Worm (Caenorhabditis elegans) whole organism, L4 larva: ENCODE measurements around the gene thn-4.

ENCODE experiments used
- R02D3.7 ChIP-seq: fragments of 150-350 bp; sonication (generic microtip); optimal IDR thresholded peaks from 3 replicates; lab custom pipeline; 2014; ENCODE audit warnings: missing biosample characterization, missing genetic modification characterization
- gei-8 ChIP-seq: fragments of 200-800 bp; sonication (Bioruptor generic); optimal IDR thresholded peaks from 2 replicates; lab custom pipeline; 2018; ENCODE audit warnings: mild to moderate bottlenecking, missing genetic modification characterization, missing compliant biosample characterization
- lin-13 ChIP-seq: fragments of 150-350 bp; optimal IDR thresholded peaks from 2 replicates; lab custom pipeline; 2014; ENCODE audit warnings: missing biosample characterization, missing genetic modification reagents, missing genetic modification characterization
- nhr-237 ChIP-seq: sonication (generic microtip); optimal IDR thresholded peaks from 2 replicates; lab custom pipeline; 2017; ENCODE audit warnings: missing biosample characterization, missing genetic modification characterization
- pqm-1 ChIP-seq: sonication (generic microtip); optimal IDR thresholded peaks from 2 replicates; lab custom pipeline; 2017; ENCODE audit warnings: missing biosample characterization, missing genetic modification characterization
- zag-1 ChIP-seq: fragments of 150-350 bp; optimal IDR thresholded peaks from 2 replicates; lab custom pipeline; 2014; ENCODE audit warnings: missing biosample characterization, missing genetic modification characterization

- TF ChIP-seq pqm-1 (tag; lab: Kevin White, UChicago) (no peak), nhr-237 (tag; lab: Kevin White, UChicago) (no peak), zag-1 (tag; lab: Kevin White, UChicago) (no peak), lin-13 (no peak), gei-8 (GFP tag; lab: Kevin White, UChicago) (no peak), R02D3.7 (tag; lab: Kevin White, UChicago) (no peak)
These were observed 2.4 kb upstream of the thn-4 start, which contains the start of gene srw-23 for ce11 chrV:16873642-16874041.
